Worm (Caenorhabditis elegans): ENCODE measurements around the gene sphr-1.

DNA sequence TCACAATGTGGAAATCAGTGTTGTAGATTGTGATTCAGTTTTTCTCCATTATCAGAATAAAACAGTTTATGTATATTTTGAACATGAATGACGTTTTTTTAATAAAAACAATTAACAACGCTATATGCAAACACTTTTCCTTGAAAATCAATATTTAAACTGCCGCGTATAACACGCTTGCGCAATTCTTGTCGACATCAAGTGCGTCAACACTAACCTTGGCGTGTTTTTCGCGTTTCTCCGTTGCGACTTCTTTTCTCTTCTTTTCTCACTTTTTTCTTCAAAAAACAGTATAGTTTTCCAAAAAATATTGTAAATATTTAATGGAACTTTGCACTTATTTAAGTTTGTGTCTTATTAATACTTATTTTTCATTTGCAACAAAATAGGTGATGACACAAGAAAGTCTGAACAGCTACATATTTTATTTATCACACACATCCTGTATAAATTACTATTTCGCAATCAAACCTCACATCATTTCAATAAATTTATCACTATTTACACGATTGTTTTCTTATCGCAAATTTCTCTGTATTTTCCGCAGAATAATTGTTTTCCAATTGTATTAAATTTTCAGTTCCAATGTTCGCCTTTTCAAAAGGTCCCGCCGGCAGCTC, 16.1 kb upstream of the sphr-1 start, which contains the start of gene spas-1:
- TF ChIP-seq pha-4 (tag; optimal IDR thresholded peaks at IDR 0.05) (no peak), fkh-6 (tag; optimal IDR thresholded peaks at IDR 0.05) (peak; percentile 42), pag-3 (tag; optimal IDR thresholded peaks at IDR 0.05; ENCODE audit: borderline replicate concordance) (no peak), ceh-30 (tag; optimal IDR thresholded peaks at IDR 0.05) (peak; percentile 39), tbx-2 (tag; optimal IDR thresholded peaks at IDR 0.05) (peak; percentile 75), T23F11.4 (GFP tag; optimal IDR thresholded peaks at IDR 0.05) (no peak), unc-55 (GFP tag; optimal IDR thresholded peaks at IDR 0.05) (no peak), F13H6.1 (tag; optimal IDR thresholded peaks at IDR 0.05) (peak; percentile 22)
